Worm (Caenorhabditis elegans) whole organism, late embryonic: ENCODE results near the gene W02A2.8.

Experiments used
- ceh-6 ChIP-seq: fragments of 200-800 bp; sonication (Bioruptor generic); optimal IDR thresholded peaks from 2 replicates; lab custom pipeline; 2018; ENCODE audit warnings: mild to moderate bottlenecking, missing genetic modification characterization, missing compliant biosample characterization
- pha-4 ChIP-seq: fragments of 150-350 bp; optimal IDR thresholded peaks from 2 replicates; lab custom pipeline; 2018; ENCODE audit warnings: missing biosample characterization, missing genetic modification reagents, missing genetic modification characterization
- unc-86 ChIP-seq: sonication (generic microtip); optimal IDR thresholded peaks from 2 replicates; lab custom pipeline; 2016; ENCODE audit warnings: missing genetic modification characterization, missing compliant biosample characterization

DNA sequence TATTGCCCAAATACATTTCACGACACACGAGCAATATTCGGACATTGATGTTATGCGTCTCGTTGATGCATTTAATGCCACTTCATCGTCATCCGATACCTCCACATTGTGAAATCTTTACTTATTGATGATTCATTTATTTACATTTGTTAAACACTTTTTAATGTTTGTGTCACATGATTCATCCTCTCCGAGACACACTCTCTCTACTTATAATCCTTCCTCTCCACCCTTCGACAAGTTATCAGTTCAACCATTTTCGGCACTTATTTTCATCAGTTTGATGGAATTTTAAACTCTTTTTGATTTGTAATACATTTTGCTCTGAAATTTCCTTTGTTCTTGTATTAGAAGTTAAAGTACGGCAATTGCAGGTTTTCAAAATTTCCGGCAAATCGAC is 12.3 kb downstream of the W02A2.8 start:
- TF ChIP-seq unc-86 (tag; lab: Kevin White, UChicago) = no peak
- TF ChIP-seq pha-4 (tag; lab: Kevin White, UChicago) = no peak
- no peak for TF ChIP-seq ceh-6 (GFP tag; lab: Kevin White, UChicago)
